Worm (Caenorhabditis elegans): ENCODE data around the gene bra-2.

- TF ChIP-seq mdl-1 (tag; optimal IDR thresholded peaks at IDR 0.05) (no peak), sdz-12 (GFP tag; optimal IDR thresholded peaks at IDR 0.05) (no peak)
These were observed 20.0 kb upstream of the bra-2 start, which contains the start of gene T24C4.10 for ce11 chrIII:891014-891413.
